Worm (Caenorhabditis elegans): Measurements from ENCODE around the gene prdx-3.

Gene prdx-3

DNA sequence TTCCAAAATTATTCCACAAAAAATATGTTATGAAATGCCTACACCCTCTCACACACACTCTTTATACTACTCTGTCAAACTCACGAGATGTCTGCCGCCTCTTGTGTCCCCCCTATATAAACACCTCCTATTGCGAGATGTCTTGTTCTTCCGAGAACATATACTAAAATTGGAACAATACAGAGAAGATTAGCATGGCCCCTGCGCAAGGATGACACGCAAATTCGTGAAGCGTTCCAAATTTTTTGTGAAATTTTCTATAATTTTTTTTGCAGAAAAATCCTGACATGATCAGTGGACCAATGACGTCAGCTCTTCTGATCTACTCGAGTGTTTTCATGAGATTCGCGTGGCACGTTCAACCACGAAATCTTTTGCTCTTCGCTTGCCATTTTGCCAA lies 6.8 kb downstream of the prdx-3 start:
- peak; percentile 77 for TF ChIP-seq ztf-23 (GFP tag; IDR thresholded peaks at IDR 0.05)
- TF ChIP-seq flt-1 (GFP tag; IDR thresholded peaks at IDR 0.05): peak; percentile 84
- peak; percentile 64 for TF ChIP-seq T22C8.4 (GFP tag; IDR thresholded peaks at IDR 0.05)
- peak; percentile 80 for TF ChIP-seq tab-1 (GFP tag; IDR thresholded peaks at IDR 0.05)
- TF ChIP-seq ref-1 (GFP tag; conservative IDR thresholded peaks at IDR 0.05): peak; percentile 64
- peak; percentile 68 for TF ChIP-seq klf-2 (GFP tag; conservative IDR thresholded peaks at IDR 0.05)

DNA sequence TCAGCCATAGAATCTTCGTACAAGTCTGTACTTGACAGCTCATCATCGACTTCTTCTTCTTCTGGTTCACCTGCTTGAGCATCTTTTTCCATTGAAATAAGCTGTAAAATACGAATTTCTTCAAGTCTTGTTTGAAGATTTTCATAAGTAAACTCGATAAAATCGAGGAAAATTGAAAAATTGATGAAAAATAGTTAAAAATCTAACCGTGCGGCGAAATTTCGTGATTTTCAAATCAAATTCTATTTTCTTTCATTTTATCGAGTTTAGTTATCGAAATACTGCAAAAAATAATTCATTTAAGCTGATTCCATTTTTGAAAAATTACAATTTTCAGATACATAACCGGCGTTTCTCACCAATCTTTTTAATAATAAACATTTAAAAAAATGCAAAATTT lies 7.9 kb downstream of the prdx-3 start, which contains the start of gene R07E5.11:
R07E5.11 (minus strand) TSS at position 101 of the 400 bp plus-strand sequence.
- TF ChIP-seq ref-1 (GFP tag; conservative IDR thresholded peaks at IDR 0.05) (no peak), klf-2 (GFP tag; conservative IDR thresholded peaks at IDR 0.05) (no peak), med-1 (GFP tag; optimal IDR thresholded peaks at IDR 0.05; ENCODE audit: insufficient read depth) (no peak), tab-1 (GFP tag; IDR thresholded peaks at IDR 0.05) (no peak), ztf-23 (GFP tag; IDR thresholded peaks at IDR 0.05) (no peak), ztf-29 (GFP tag; IDR thresholded peaks at IDR 0.05) (no peak), cog-1 (tag; optimal IDR thresholded peaks at IDR 0.05) (no peak)

DNA sequence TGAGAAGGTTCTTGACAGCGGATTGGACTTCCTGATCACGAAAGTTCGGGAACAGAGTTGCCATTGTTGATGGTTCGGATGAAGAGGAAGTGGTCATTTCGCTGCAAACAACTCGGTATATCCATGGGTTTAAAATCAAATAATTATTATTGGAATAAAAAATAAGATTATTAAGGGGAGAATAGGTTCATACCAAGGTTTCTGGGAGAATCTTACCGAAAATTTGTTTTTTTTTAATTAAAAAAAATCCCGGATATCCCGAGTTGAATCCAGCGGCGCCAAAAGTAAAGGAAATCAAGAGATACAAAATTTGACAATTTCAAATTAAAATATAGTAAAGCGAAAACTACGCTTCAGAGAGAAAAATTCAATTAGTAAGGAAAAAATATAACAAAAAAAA lies 10.7 kb downstream of the prdx-3 start, which contains the start of the genes R07E5.19 and pdcd-2:
R07E5.19 (minus strand) TSS at position 101 of the 400 bp plus-strand sequence.
pdcd-2 (minus strand) TSS at position 102 of the 400 bp plus-strand sequence.
- TF ChIP-seq T22C8.4 (GFP tag; IDR thresholded peaks at IDR 0.05) (no peak), tab-1 (GFP tag; IDR thresholded peaks at IDR 0.05) (no peak), ref-1 (GFP tag; conservative IDR thresholded peaks at IDR 0.05) (no peak), ztf-29 (GFP tag; IDR thresholded peaks at IDR 0.05) (no peak), klf-2 (GFP tag; conservative IDR thresholded peaks at IDR 0.05) (no peak), ztf-23 (GFP tag; IDR thresholded peaks at IDR 0.05) (no peak), cog-1 (tag; optimal IDR thresholded peaks at IDR 0.05) (no peak), med-1 (GFP tag; optimal IDR thresholded peaks at IDR 0.05; ENCODE audit: insufficient read depth) (no peak), flt-1 (GFP tag; IDR thresholded peaks at IDR 0.05) (no peak)

DNA sequence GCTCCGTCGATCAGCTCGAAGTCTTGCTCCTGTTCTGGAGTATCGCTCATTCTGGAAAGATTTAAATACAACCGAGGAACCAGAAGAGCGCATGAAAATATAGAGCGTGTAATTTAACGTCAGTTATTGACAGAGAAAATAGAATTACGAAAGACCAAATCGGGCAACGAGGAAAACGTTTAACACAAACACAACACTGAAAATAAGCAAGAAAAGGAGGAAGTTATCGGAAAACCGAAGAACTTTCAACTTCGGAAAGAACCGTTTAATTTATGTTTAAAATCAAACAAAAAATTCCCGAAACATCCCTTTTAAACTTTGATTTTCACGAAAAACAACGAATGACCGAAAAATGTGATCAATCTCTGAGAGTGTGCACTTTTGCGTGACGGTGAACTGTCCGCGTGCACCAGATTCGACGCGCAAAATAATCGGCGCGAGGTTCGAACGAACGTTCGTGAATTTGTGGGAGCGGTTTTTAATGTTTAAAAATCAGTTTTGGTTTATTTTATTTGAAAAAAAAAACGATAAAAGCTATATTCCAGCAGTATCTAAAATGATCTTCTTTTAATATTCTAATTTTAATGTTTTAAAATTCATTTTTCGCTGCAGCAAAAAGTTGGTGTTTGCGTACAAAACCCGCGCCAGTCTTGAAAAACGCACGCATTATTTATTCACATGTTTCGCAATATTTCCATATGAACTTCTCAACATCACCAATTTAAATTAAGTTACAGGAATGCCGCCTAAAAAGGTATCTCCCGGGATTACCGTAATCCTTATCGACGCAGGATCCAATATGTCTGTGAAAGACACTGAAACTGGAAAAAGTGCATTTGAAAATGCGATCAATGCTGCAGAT lies 12.1 kb downstream of the prdx-3 start, which contains the start of the genes R07E5.7 and cku-80:
R07E5.7 (minus strand) TSS at position 51 of the 862 bp plus-strand sequence.
cku-80 (plus strand) TSS at position 732 of the 862 bp plus-strand sequence.
- TF ChIP-seq cog-1 (tag; optimal IDR thresholded peaks at IDR 0.05) (peak; percentile 7), tab-1 (GFP tag; IDR thresholded peaks at IDR 0.05) (no peak; the same call in 1 of the 2 replicates), flt-1 (GFP tag; IDR thresholded peaks at IDR 0.05) (no peak), ztf-23 (GFP tag; IDR thresholded peaks at IDR 0.05) (peak; percentile 50; the same call in 1 of the 2 replicates)

DNA sequence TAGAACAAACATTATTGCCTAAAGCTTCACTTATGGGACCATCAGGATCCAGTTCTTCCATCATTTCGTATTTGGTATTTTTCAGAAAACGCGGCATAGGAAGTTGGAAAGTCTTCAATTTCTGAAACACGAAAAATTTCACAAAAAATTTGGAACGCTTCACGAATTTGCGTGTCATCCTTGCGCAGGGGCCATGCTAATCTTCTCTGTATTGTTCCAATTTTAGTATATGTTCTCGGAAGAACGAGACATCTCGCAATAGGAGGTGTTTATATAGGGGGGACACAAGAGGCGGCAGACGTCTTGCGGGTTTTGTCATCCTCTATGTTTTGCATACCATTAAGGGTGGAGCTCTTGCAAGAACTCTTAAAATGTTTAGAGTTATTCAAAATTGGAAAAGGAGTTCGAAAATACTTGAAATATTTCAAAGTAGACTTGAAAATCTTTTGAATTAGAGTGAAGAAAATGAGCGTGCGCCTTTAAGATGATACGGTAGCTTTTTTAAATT lies 19.5 kb downstream of the prdx-3 start:
- peak; percentile 93 for TF ChIP-seq tab-1 (GFP tag; IDR thresholded peaks at IDR 0.05)
- TF ChIP-seq ztf-23 (GFP tag; IDR thresholded peaks at IDR 0.05): peak; percentile 91
- TF ChIP-seq ztf-29 (GFP tag; IDR thresholded peaks at IDR 0.05): peak; percentile 87
- TF ChIP-seq ref-1 (GFP tag; conservative IDR thresholded peaks at IDR 0.05): peak; percentile 76
- TF ChIP-seq flt-1 (GFP tag; IDR thresholded peaks at IDR 0.05): peak; percentile 95
- peak; percentile 87 for TF ChIP-seq T22C8.4 (GFP tag; IDR thresholded peaks at IDR 0.05)
- TF ChIP-seq klf-2 (GFP tag; conservative IDR thresholded peaks at IDR 0.05): peak; percentile 83

DNA sequence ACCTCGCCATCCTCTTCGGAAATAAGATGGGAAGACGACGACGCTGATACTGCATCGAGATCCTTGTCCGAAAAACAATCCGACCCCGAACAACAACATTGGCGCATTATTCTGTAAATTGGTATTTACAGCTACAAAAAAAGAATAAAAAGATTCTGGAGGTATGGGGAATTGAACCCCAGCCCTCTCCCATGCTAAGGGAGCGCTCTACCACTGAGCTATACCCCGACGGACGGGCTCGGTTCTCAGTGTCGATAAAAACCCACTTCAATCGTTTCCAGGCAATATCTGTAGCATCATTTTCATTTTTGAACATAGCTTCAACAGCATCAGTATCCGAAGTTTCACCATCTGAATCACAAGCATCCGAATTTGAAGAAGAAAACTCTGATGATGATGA lies 21.6 kb downstream of the prdx-3 start:
- TF ChIP-seq med-1 (GFP tag; optimal IDR thresholded peaks at IDR 0.05; ENCODE audit: insufficient read depth) (no peak), klf-2 (GFP tag; conservative IDR thresholded peaks at IDR 0.05) (no peak), flt-1 (GFP tag; IDR thresholded peaks at IDR 0.05) (no peak; the same call in 1 of the 2 replicates), T22C8.4 (GFP tag; IDR thresholded peaks at IDR 0.05) (peak; percentile 64), tab-1 (GFP tag; IDR thresholded peaks at IDR 0.05) (peak; percentile 76), cog-1 (tag; optimal IDR thresholded peaks at IDR 0.05) (no peak), ztf-23 (GFP tag; IDR thresholded peaks at IDR 0.05) (peak; percentile 59; the same call in 1 of the 2 replicates), ref-1 (GFP tag; conservative IDR thresholded peaks at IDR 0.05) (0 out of 2 replicates have a peak, but pooled peaks have one; percentile 9)

DNA sequence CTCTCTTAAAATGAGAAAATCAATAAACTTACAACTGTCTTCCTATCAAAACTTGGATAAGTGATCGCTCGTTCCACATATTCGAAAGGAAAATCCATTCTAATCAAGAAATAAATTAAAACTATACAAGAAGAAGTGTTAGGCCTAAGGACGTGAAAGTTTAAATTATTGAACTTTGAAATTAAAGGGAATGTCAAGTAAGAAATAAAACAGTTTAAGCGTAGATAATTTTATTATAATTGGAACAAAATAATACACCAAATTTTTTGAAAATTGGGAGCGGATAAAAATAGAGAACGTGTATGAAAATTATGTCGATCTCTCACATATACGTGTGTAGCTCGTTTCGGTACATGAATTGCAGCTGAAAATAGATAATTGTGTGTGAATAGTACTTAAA lies 22.2 kb downstream of the prdx-3 start, which contains the start of gene C28A5.6:
C28A5.6 (minus strand) TSS at position 101 of the 400 bp plus-strand sequence.
- TF ChIP-seq ztf-23 (GFP tag; IDR thresholded peaks at IDR 0.05) (no peak), ztf-29 (GFP tag; IDR thresholded peaks at IDR 0.05) (no peak), tab-1 (GFP tag; IDR thresholded peaks at IDR 0.05) (no peak), med-1 (GFP tag; optimal IDR thresholded peaks at IDR 0.05; ENCODE audit: insufficient read depth) (no peak), ref-1 (GFP tag; conservative IDR thresholded peaks at IDR 0.05) (no peak)

DNA sequence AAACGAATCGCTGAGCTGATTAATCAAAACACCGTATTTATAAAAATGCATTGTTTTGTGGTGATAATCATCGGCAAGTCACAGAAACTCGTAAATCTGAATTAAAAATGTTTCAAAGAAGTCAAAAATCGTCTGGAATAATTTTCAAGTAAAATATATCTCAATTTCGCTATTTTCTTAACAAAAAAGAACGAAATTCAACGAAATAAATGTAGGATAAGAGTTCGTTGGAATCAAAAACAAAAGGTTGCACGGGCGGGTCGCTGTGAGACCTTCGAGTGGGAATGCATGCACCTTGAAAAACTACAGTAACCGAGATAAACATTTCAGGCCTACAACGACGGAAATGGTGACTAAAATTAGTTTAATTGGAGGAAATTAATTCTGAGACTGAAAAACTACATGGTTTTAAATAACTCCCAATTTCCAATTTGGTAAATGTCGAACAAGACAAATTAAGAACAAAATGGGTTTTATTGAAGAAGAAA lies 27.1 kb downstream of the prdx-3 start, which contains the start of gene C28A5.1:
C28A5.1 (minus strand) TSS at position 51 of the 488 bp plus-strand sequence.
- TF ChIP-seq T22C8.4 (GFP tag; IDR thresholded peaks at IDR 0.05): no peak
- TF ChIP-seq cog-1 (tag; optimal IDR thresholded peaks at IDR 0.05): no peak
- no peak for TF ChIP-seq tab-1 (GFP tag; IDR thresholded peaks at IDR 0.05)
- TF ChIP-seq ztf-29 (GFP tag; IDR thresholded peaks at IDR 0.05): no peak
- TF ChIP-seq med-1 (GFP tag; optimal IDR thresholded peaks at IDR 0.05; ENCODE audit: insufficient read depth): no peak
- TF ChIP-seq klf-2 (GFP tag; conservative IDR thresholded peaks at IDR 0.05): no peak
- no peak for TF ChIP-seq ref-1 (GFP tag; conservative IDR thresholded peaks at IDR 0.05)
- TF ChIP-seq flt-1 (GFP tag; IDR thresholded peaks at IDR 0.05): no peak
- TF ChIP-seq ztf-23 (GFP tag; IDR thresholded peaks at IDR 0.05): no peak

DNA sequence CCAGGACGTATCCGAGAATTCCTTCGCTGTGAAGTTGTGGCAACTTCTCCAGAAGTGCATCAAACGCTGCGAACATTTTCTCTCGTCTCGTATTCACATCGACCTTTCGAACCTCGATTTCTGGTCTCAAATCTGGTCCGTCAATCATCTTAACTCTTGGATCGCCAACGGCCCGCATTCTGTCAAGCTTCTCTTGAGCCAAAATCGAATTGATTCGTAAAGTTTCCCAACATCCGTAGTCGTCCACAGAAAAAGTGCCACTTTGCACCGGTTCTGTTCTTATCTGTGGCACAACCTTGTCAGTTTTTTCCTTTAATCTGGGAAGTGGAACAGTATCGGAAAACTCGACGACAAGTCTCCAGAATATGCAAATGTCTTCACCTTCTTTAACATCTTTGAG lies 28.0 kb downstream of the prdx-3 start:
- no peak for TF ChIP-seq med-1 (GFP tag; optimal IDR thresholded peaks at IDR 0.05; ENCODE audit: insufficient read depth)

Measured in whole organism, midembryonic.